Fruit fly (Drosophila melanogaster) whole organism, embryonic: Measurements from ENCODE around the gene CG31087.

Experiments used
- CG13296 ChIP-seq: fragments of 200-800 bp; sonication (Bioruptor generic); optimal IDR thresholded peaks from 3 replicates; lab custom pipeline; 2018; ENCODE audit warnings: missing biosample characterization, mild to moderate bottlenecking, missing genetic modification characterization
- CG14667 ChIP-seq: fragments of 200-800 bp; sonication (Bioruptor generic); IDR thresholded peaks from 2 replicates; pipeline ENCODE4 v1.3.6; 2022; ENCODE audit warnings: missing biosample characterization, missing genetic modification characterization
- CG9215 ChIP-seq: fragments of 200-800 bp; sonication (Bioruptor generic); IDR thresholded peaks from 2 replicates; pipeline ENCODE4 v1.3.6; 2022; ENCODE audit warnings: missing biosample characterization, missing genetic modification characterization
- Dfd ChIP-seq, 2 experiments: fragments of >200 bp; optimal IDR thresholded peaks; 2 replicates each; lab custom pipeline; 2017; ENCODE audit warnings: missing biosample characterization in 2 of 2, missing genetic modification characterization in 2 of 2
- Gug ChIP-seq: fragments of 200-800 bp; sonication (Bioruptor generic); IDR thresholded peaks from 4 replicates; pipeline ENCODE4 v1.3.6; 2022; ENCODE audit warnings: missing biosample characterization, missing genetic modification characterization
- H15 ChIP-seq: fragments of 200-800 bp; sonication (Bioruptor generic); IDR thresholded peaks from 3 replicates; pipeline ENCODE4 v1.3.6; 2022; ENCODE audit warnings: missing biosample characterization, missing genetic modification characterization
- mirr ChIP-seq: fragments of 200-800 bp; sonication (Bioruptor generic); optimal IDR thresholded peaks from 3 replicates; lab custom pipeline; 2018; ENCODE audit warnings: missing biosample characterization, mild to moderate bottlenecking, missing genetic modification characterization
- stc ChIP-seq: fragments of 200-800 bp; sonication (Bioruptor generic); IDR thresholded peaks from 2 replicates; pipeline ENCODE4 v1.3.6; 2022; ENCODE audit warnings: missing biosample characterization, missing genetic modification characterization
- trem ChIP-seq: fragments of 200-800 bp; optimal IDR thresholded peaks from 3 replicates; lab custom pipeline; 2019; ENCODE audit warnings: missing biosample characterization, mild to moderate bottlenecking, missing genetic modification characterization, moderate library complexity
- usp ChIP-seq: fragments of >200 bp; optimal IDR thresholded peaks from 2 replicates; lab custom pipeline; 2017; ENCODE audit warnings: missing biosample characterization, missing genetic modification characterization

dm6 chr3R:25331103-25331502, 17.5 kb upstream of the CG31087 start, which contains the start of gene CHKov2:
- TF ChIP-seq mirr (GFP tag; lab: Kevin White, UChicago) (no peak), Dfd (GFP tag; optimal IDR thresholded peaks at IDR 0.05; lab: Kevin White, UChicago) (no peak), H15 (GFP tag; lab: Robert Waterston, UW) (no peak), CG14667 (no peak), stc (GFP tag; lab: Robert Waterston, UW) (no peak), Gug (no peak), trem (tag; lab: Kevin White, UChicago) (no peak), CG13296 (GFP tag; lab: Kevin White, UChicago) (no peak), usp (GFP tag; lab: Kevin White, UChicago) (no peak), CG9215 (GFP tag; lab: Robert Waterston, UW) (no peak)
